Fruit fly (Drosophila melanogaster) whole organism, prepupa: ENCODE measurements around the gene bel.

ENCODE experiments used
- Blimp-1 ChIP-seq: fragments of 200-800 bp; sonication (Bioruptor generic); optimal IDR thresholded peaks from 3 replicates; lab custom pipeline; 2017; ENCODE audit warnings: missing biosample characterization, missing genetic modification characterization, mild to moderate bottlenecking, moderate library complexity, missing genetic modification reagents
- CG10631 ChIP-seq: fragments of 200-800 bp; sonication (Bioruptor generic); optimal IDR thresholded peaks from 2 replicates; lab custom pipeline; 2016; ENCODE audit warnings: missing biosample characterization, missing genetic modification characterization
- CG10669 ChIP-seq: fragments of 200-800 bp; sonication (Bioruptor generic); optimal IDR thresholded peaks from 3 replicates; lab custom pipeline; 2018; ENCODE audit warnings: missing biosample characterization, mild to moderate bottlenecking, missing genetic modification characterization, moderate library complexity
- CG11294 ChIP-seq: fragments of 200-800 bp; sonication (Bioruptor generic); IDR thresholded peaks from 2 replicates; pipeline ENCODE4 v1.3.6; 2022; ENCODE audit warnings: missing biosample characterization, missing genetic modification characterization
- CG11762 ChIP-seq: fragments of 200-800 bp; sonication (Bioruptor generic); optimal IDR thresholded peaks from 3 replicates; lab custom pipeline; 2016; ENCODE audit warnings: missing biosample characterization, missing genetic modification characterization; ENCODE audit not compliant: insufficient read depth
- CG11902 ChIP-seq: fragments of 200-800 bp; sonication (Bioruptor generic); optimal IDR thresholded peaks from 3 replicates; lab custom pipeline; 2016; ENCODE audit warnings: missing biosample characterization, missing genetic modification characterization
- CG1621 ChIP-seq: fragments of 200-800 bp; sonication (Bioruptor generic); optimal IDR thresholded peaks from 3 replicates; lab custom pipeline; 2018; ENCODE audit warnings: missing biosample characterization, mild to moderate bottlenecking, missing genetic modification characterization
- CG16779 ChIP-seq: fragments of 200-800 bp; sonication (Bioruptor generic); optimal IDR thresholded peaks from 3 replicates; lab custom pipeline; 2017; ENCODE audit warnings: missing biosample characterization, mild to moderate bottlenecking, missing genetic modification characterization
- CG31627 ChIP-seq: fragments of 200-800 bp; sonication (Bioruptor generic); optimal IDR thresholded peaks from 3 replicates; lab custom pipeline; 2016; ENCODE audit warnings: missing biosample characterization, missing genetic modification characterization
- CG32006 ChIP-seq: fragments of 200-800 bp; sonication (Bioruptor generic); optimal IDR thresholded peaks from 3 replicates; lab custom pipeline; 2017; ENCODE audit warnings: missing biosample characterization, mild to moderate bottlenecking, missing genetic modification characterization
- CG34406 ChIP-seq: fragments of 200-800 bp; sonication (Bioruptor generic); optimal IDR thresholded peaks from 3 replicates; lab custom pipeline; 2016; ENCODE audit warnings: missing biosample characterization, missing genetic modification characterization
- CG3919 ChIP-seq: fragments of 200-800 bp; sonication (Bioruptor generic); optimal IDR thresholded peaks from 3 replicates; lab custom pipeline; 2016; ENCODE audit warnings: missing biosample characterization, missing genetic modification characterization
- CG6163 ChIP-seq: fragments of 200-800 bp; sonication (Bioruptor generic); IDR thresholded peaks from 3 replicates; pipeline ENCODE4 v1.3.6; 2022; ENCODE audit warnings: missing biosample characterization, missing genetic modification characterization
- CG6792 ChIP-seq: fragments of 200-800 bp; sonication (Bioruptor generic); optimal IDR thresholded peaks from 3 replicates; lab custom pipeline; 2016; ENCODE audit warnings: missing biosample characterization, missing genetic modification characterization
- CG6808 ChIP-seq: fragments of 200-800 bp; sonication (Bioruptor generic); optimal IDR thresholded peaks from 3 replicates; lab custom pipeline; 2017; ENCODE audit warnings: missing biosample characterization, missing genetic modification characterization, mild to moderate bottlenecking, moderate library complexity, missing genetic modification reagents
- CG7368 ChIP-seq: fragments of 200-800 bp; sonication (Bioruptor generic); optimal IDR thresholded peaks from 3 replicates; lab custom pipeline; 2016; ENCODE audit warnings: missing biosample characterization, missing genetic modification characterization
- CG8119 ChIP-seq: fragments of 200-800 bp; sonication (Bioruptor generic); IDR thresholded peaks from 3 replicates; pipeline ENCODE4 v1.3.6; 2022; ENCODE audit warnings: missing biosample characterization, missing genetic modification characterization
- CG8319 ChIP-seq: fragments of 200-800 bp; sonication (Bioruptor generic); optimal IDR thresholded peaks from 3 replicates; lab custom pipeline; 2016; ENCODE audit warnings: missing biosample characterization, missing genetic modification characterization
- Eip75B ChIP-seq: fragments of 200-800 bp; sonication (Bioruptor generic); optimal IDR thresholded peaks from 3 replicates; lab custom pipeline; 2016; ENCODE audit warnings: missing biosample characterization, missing genetic modification characterization
- Eip93F ChIP-seq: fragments of 200-800 bp; sonication (Bioruptor generic); optimal IDR thresholded peaks from 2 replicates; lab custom pipeline; 2016; ENCODE audit warnings: missing biosample characterization, mild to moderate bottlenecking, missing genetic modification characterization
- Ets21C ChIP-seq: fragments of 200-800 bp; sonication (Bioruptor generic); optimal IDR thresholded peaks from 3 replicates; lab custom pipeline; 2016; ENCODE audit warnings: missing biosample characterization, missing genetic modification characterization
- Ets96B ChIP-seq: fragments of 200-800 bp; optimal IDR thresholded peaks from 2 replicates; lab custom pipeline; 2019; ENCODE audit warnings: missing biosample characterization, mild to moderate bottlenecking, missing genetic modification characterization, moderate library complexity
- Gug ChIP-seq: fragments of 200-800 bp; sonication (Bioruptor generic); IDR thresholded peaks from 2 replicates; pipeline ENCODE4 v1.3.6; 2022; ENCODE audit warnings: missing biosample characterization, missing genetic modification characterization
- Hr38 ChIP-seq: sonication (Bioruptor generic); optimal IDR thresholded peaks from 2 replicates; lab custom pipeline; 2016; ENCODE audit warnings: missing biosample characterization, missing genetic modification characterization
- Hr39 ChIP-seq: fragments of 200-800 bp; sonication (Bioruptor generic); optimal IDR thresholded peaks from 2 replicates; lab custom pipeline; 2016; ENCODE audit warnings: missing biosample characterization, missing genetic modification characterization
- Met ChIP-seq: fragments of 200-800 bp; sonication (Bioruptor generic); optimal IDR thresholded peaks from 3 replicates; lab custom pipeline; 2016; ENCODE audit warnings: missing biosample characterization, missing genetic modification characterization
- OdsH ChIP-seq: fragments of 200-800 bp; sonication (Bioruptor generic); optimal IDR thresholded peaks from 3 replicates; lab custom pipeline; 2016; ENCODE audit warnings: missing biosample characterization, missing genetic modification characterization
- Smox ChIP-seq: fragments of 200-800 bp; sonication (Bioruptor generic); optimal IDR thresholded peaks from 3 replicates; lab custom pipeline; 2016; ENCODE audit warnings: missing biosample characterization, missing genetic modification characterization
- Sox15 ChIP-seq: fragments of 200-800 bp; sonication (Bioruptor generic); optimal IDR thresholded peaks from 3 replicates; lab custom pipeline; 2016; ENCODE audit warnings: missing biosample characterization, missing genetic modification characterization
- achi ChIP-seq: fragments of 200-800 bp; sonication (Bioruptor generic); optimal IDR thresholded peaks from 3 replicates; lab custom pipeline; 2016; ENCODE audit warnings: missing biosample characterization, missing genetic modification characterization
- cyc ChIP-seq: fragments of 200-800 bp; sonication (Bioruptor generic); optimal IDR thresholded peaks from 3 replicates; lab custom pipeline; 2016; ENCODE audit warnings: missing biosample characterization, missing genetic modification characterization
- dsx ChIP-seq: fragments of 200-800 bp; optimal IDR thresholded peaks from 3 replicates; lab custom pipeline; 2019; ENCODE audit warnings: missing biosample characterization, mild to moderate bottlenecking, missing genetic modification characterization, moderate library complexity; ENCODE audit not compliant: poor library complexity, severe bottlenecking
- eg ChIP-seq: fragments of 200-800 bp; sonication (Bioruptor generic); IDR thresholded peaks from 3 replicates; pipeline ENCODE4 v1.3.6; 2022; ENCODE audit warnings: missing biosample characterization, missing genetic modification characterization
- fkh ChIP-seq: fragments of 200-800 bp; sonication (Bioruptor generic); optimal IDR thresholded peaks from 3 replicates; lab custom pipeline; 2017; ENCODE audit warnings: missing biosample characterization, mild to moderate bottlenecking, missing genetic modification characterization, moderate library complexity
- net ChIP-seq: fragments of 200-800 bp; sonication (Bioruptor generic); optimal IDR thresholded peaks from 3 replicates; lab custom pipeline; 2016; ENCODE audit warnings: missing biosample characterization, missing genetic modification characterization
- salr ChIP-seq, 2 experiments: fragments of 200-800 bp; sonication (Bioruptor generic); optimal IDR thresholded peaks; 3 replicates each; lab custom pipeline; 2016 to 2018; ENCODE audit warnings: missing biosample characterization in 2 of 2, missing genetic modification characterization in 2 of 2, mild to moderate bottlenecking in 1 of 2
- ss ChIP-seq, 2 experiments: fragments of 200-800 bp; sonication (Bioruptor generic); optimal IDR thresholded peaks; 2 replicates in 1 of 2; 3 replicates in 1 of 2; lab custom pipeline; 2017 to 2018; ENCODE audit warnings: mild to moderate bottlenecking in 2 of 2, missing biosample characterization in 2 of 2, missing genetic modification characterization in 2 of 2, moderate library complexity in 1 of 2
- svp ChIP-seq: fragments of 200-800 bp; sonication (Bioruptor generic); peaks from one replicate; lab custom pipeline; 2016; ENCODE audit warnings: missing biosample characterization, missing genetic modification characterization
- vri ChIP-seq: fragments of 200-800 bp; sonication (Bioruptor generic); optimal IDR thresholded peaks from 3 replicates; lab custom pipeline; 2016; ENCODE audit warnings: missing biosample characterization, mild to moderate bottlenecking, missing genetic modification characterization

bel gene

DNA sequence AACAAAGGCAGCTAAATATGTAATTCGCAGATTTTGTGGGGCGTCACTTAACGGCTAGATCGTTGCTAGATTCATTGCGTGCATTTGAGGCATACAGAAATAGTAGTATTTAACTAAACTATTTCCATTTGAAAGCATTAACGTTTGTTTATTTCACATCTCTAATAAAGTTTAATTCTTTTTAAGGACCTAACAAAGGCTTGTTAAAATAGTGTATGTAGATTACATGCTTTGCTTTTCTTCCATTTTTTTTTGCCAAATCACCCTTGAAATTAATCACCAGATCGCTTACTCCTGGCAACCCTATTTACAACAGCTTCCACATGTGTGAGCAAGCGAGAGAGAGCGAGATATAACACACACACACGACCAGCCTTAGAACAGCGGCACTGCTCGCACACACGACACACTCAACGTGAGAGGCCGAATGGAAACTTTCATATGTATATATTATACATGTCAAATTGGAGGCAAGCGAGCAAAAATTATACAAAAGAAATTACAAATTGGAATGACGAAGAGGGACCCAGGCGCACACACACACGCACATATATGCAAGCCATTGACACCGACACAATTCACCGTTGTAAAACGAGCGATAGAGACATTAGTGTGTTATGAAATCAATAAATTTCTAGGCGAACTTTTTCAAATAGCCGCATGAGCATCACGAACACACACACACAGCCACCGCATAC is 1.2 kb downstream of the bel start (continued):
- TF ChIP-seq CG8119 (GFP tag; lab: Robert Waterston, UW) (0 out of 3 replicates have a peak, but pooled peaks have one; percentile 28), fkh (GFP tag; lab: Kevin White, UChicago) (peak; percentile 29), CG34406 (GFP tag; lab: Kevin White, UChicago) (peak; percentile 47), CG10631 (peak; percentile 55), CG3919 (peak; percentile 62), Gug (GFP tag; lab: Robert Waterston, UW) (peak; percentile 52; the same call in 1 of the 2 replicates), Hr39 (peak; percentile 67), CG11294 (GFP tag; lab: Robert Waterston, UW) (no peak), OdsH (peak; percentile 56), Ets21C (GFP tag; lab: Kevin White, UChicago) (peak; percentile 57), dsx (GFP tag; lab: Kevin White, UChicago) (peak; percentile 22), ss (GFP tag; optimal IDR thresholded peaks at IDR 0.05; lab: Kevin White, UChicago) (peak; percentile 50 to 59), CG31627 (GFP tag; lab: Kevin White, UChicago) (peak; percentile 62), Met (GFP tag; lab: Kevin White, UChicago) (peak; percentile 74), svp (peak; percentile 87), CG32006 (GFP tag; lab: Kevin White, UChicago) (peak; percentile 73), Eip93F (GFP tag; lab: Kevin White, UChicago) (peak; percentile 62), CG7368 (GFP tag; lab: Kevin White, UChicago) (peak; percentile 45), CG11902 (peak; percentile 2), net (peak; percentile 63), Eip75B (GFP tag; lab: Kevin White, UChicago) (peak; percentile 74), CG6163 (GFP tag; lab: Robert Waterston, UW) (peak; percentile 73; the same call in 2 of the 3 replicates), CG8319 (peak; percentile 12), CG11762 (GFP tag; lab: Kevin White, UChicago) (peak; percentile 49), vri (GFP tag; lab: Kevin White, UChicago) (peak; percentile 84), Smox (GFP tag; lab: Kevin White, UChicago) (peak; percentile 71), CG6792 (GFP tag; lab: Kevin White, UChicago) (peak; percentile 36), CG6808 (GFP tag; lab: Kevin White, UChicago) (peak; percentile 64), Blimp-1 (GFP tag; lab: Kevin White, UChicago) (peak; percentile 45)
- TF ChIP-seq, all 60 proteins: peak for 54

DNA sequence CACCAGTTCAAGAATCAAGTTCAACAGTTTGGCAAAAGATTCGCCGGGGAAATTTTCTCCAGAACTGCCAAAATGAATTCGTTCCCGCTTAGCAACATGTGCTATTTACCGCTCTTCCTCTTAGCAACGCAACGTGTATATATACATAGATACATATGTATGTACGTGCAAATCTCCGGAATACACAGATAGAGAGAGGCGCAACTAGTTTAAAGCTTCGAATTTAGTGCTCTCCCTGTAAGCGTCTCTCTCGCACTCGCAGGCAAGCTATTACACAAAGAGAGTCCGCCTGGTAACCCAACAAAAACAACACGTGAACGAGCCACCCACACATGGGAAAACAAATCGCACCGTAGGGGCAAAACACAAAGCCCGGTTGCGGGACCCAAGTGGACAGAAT is 1.9 kb downstream of the bel start:
- TF ChIP-seq eg, result peak; percentile 5; the same call in 1 of the 3 replicates
- TF ChIP-seq Smox (GFP tag; lab: Kevin White, UChicago), result no peak
- TF ChIP-seq salr (GFP tag; optimal IDR thresholded peaks at IDR 0.05; lab: Kevin White, UChicago), result no peak
- TF ChIP-seq cyc, result no peak
- TF ChIP-seq CG1621 (tag; lab: Kevin White, UChicago), result peak; percentile 94
- no peak for TF ChIP-seq Ets96B (tag; lab: Kevin White, UChicago)
- peak; percentile 0 for TF ChIP-seq CG16779 (tag; lab: Kevin White, UChicago)
- TF ChIP-seq CG31627 (GFP tag; lab: Kevin White, UChicago), result no peak
- TF ChIP-seq ss (GFP tag; optimal IDR thresholded peaks at IDR 0.05; lab: Kevin White, UChicago), result no peak

DNA sequence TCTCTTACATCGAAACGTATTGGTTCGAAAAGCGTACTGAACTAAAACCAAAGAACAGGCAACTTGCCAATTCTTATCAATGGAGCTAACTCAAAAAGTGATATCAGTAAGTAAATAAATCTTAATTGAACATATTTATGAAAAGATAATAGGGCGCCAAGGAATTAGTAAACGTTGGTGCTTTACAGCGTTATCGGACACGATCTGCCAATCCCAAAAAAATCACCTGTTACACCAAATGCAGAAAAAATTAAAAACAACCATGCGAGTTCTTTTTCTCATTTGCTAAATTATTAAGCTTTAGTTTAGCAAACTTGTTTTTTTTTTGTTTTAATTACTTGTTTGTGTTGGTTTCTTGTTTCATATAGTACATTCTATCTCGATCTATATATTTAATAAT is 5.9 kb downstream of the bel start, which contains the start of gene CG42489:
Gene CG42489, minus strand, starts transcription at position 101 of the 400 bp plus-strand sequence.
- TF ChIP-seq Hr38 (no peak), CG8119 (GFP tag; lab: Robert Waterston, UW) (no peak), CG11762 (GFP tag; lab: Kevin White, UChicago) (no peak), CG16779 (tag; lab: Kevin White, UChicago) (no peak), CG8319 (no peak), dsx (GFP tag; lab: Kevin White, UChicago) (no peak), CG11294 (GFP tag; lab: Robert Waterston, UW) (no peak), Hr39 (no peak), CG1621 (tag; lab: Kevin White, UChicago) (no peak), Met (GFP tag; lab: Kevin White, UChicago) (no peak), achi (no peak), CG10669 (no peak), Eip75B (GFP tag; lab: Kevin White, UChicago) (no peak), Sox15 (GFP tag; lab: Kevin White, UChicago) (no peak), CG3919 (no peak), CG6792 (GFP tag; lab: Kevin White, UChicago) (no peak)
